Fruit fly (Drosophila melanogaster): ENCODE measurements around the gene CG31516.

DNA sequence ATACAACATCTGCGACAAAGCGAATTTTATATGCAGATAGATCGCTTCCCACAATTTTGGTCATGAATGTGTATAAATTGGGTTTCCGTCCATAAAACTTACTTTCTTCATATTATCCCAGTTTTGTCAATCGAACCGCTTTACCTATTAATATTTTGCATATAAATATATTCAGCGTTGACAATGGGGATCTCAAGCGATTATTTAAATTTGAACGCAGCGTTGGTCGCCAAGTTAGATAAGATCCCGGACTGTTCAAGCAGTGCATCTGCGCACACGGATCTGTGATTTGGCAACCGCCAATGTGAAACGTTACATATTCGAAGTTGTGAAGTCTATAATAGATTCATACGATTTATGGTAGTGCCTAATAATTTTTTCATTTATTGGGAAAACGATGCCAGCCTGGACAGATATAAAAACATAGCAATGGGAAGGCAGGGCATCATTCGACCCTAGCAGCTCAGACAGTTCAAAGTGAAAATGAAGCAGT, 26.7 kb upstream of the CG31516 start, which contains the start of gene TwdlF:
- TF ChIP-seq tx (GFP tag; optimal IDR thresholded peaks at IDR 0.05) (no peak), kah (GFP tag; optimal IDR thresholded peaks at IDR 0.05) (no peak), z (GFP tag; IDR thresholded peaks at IDR 0.05) (no peak), repo (GFP tag; optimal IDR thresholded peaks at IDR 0.05) (no peak), Hr51 (GFP tag; optimal IDR thresholded peaks at IDR 0.05) (no peak), cg (GFP tag; optimal IDR thresholded peaks at IDR 0.05) (no peak), eyg (GFP tag; optimal IDR thresholded peaks at IDR 0.05) (no peak), chn (GFP tag; optimal IDR thresholded peaks at IDR 0.05) (no peak)
